Fruit fly (Drosophila melanogaster) whole organism, embryonic: Measurements from ENCODE around the gene mfr.

Experiments
- B-H1 ChIP-seq: fragments of 200-800 bp; sonication (Bioruptor generic); IDR thresholded peaks from 3 replicates; pipeline ENCODE4 v1.3.6; 2022; ENCODE audit warnings: missing biosample characterization, missing genetic modification characterization
- Bteb2 ChIP-seq: fragments of 200-800 bp; sonication (Bioruptor generic); optimal IDR thresholded peaks from 2 replicates; lab custom pipeline; 2016; ENCODE audit warnings: missing biosample characterization, missing genetic modification characterization
- CG10979 ChIP-seq: fragments of 200-800 bp; sonication (Bioruptor generic); optimal IDR thresholded peaks from 2 replicates; lab custom pipeline; 2018; ENCODE audit warnings: missing biosample characterization, mild to moderate bottlenecking, missing genetic modification characterization, moderate library complexity
- CG11085 ChIP-seq: fragments of 200-800 bp; sonication (Bioruptor generic); IDR thresholded peaks from 2 replicates; pipeline ENCODE4 v1.3.6; 2022; ENCODE audit warnings: missing biosample characterization, missing genetic modification characterization
- CG11560 ChIP-seq: fragments of 200-800 bp; sonication (Bioruptor generic); IDR thresholded peaks from 3 replicates; pipeline ENCODE4 v1.3.6; 2022; ENCODE audit warnings: missing biosample characterization, missing genetic modification characterization
- CG11723 ChIP-seq: fragments of 200-800 bp; sonication (Bioruptor generic); optimal IDR thresholded peaks from 2 replicates; lab custom pipeline; 2017; ENCODE audit warnings: missing biosample characterization, mild to moderate bottlenecking, missing genetic modification characterization
- CG12744 ChIP-seq: fragments of 200-800 bp; sonication (Bioruptor generic); optimal IDR thresholded peaks from 2 replicates; lab custom pipeline; 2016; ENCODE audit warnings: missing biosample characterization, missing genetic modification characterization
- CG13287 ChIP-seq: fragments of 200-800 bp; sonication (Bioruptor generic); IDR thresholded peaks from 2 replicates; pipeline ENCODE4 v1.3.6; 2022; ENCODE audit warnings: missing biosample characterization, missing genetic modification characterization; ENCODE audit not compliant: partially characterized antibody
- CG14860 ChIP-seq: fragments of 200-800 bp; sonication (Bioruptor generic); IDR thresholded peaks from 3 replicates; pipeline ENCODE4 v1.3.6; 2022; ENCODE audit warnings: missing biosample characterization, missing genetic modification characterization; ENCODE audit not compliant: partially characterized antibody
- CG17829 ChIP-seq: fragments of 200-800 bp; optimal IDR thresholded peaks from 2 replicates; lab custom pipeline; 2019; ENCODE audit warnings: missing biosample characterization, mild to moderate bottlenecking, missing genetic modification characterization, moderate library complexity
- CG2116 ChIP-seq: fragments of 200-800 bp; sonication (Bioruptor generic); optimal IDR thresholded peaks from 3 replicates; lab custom pipeline; 2018; ENCODE audit warnings: missing biosample characterization, mild to moderate bottlenecking, missing genetic modification characterization
- CG2199 ChIP-seq: fragments of 200-800 bp; sonication (Bioruptor generic); IDR thresholded peaks from 3 replicates; pipeline ENCODE4 v1.3.6; 2022; ENCODE audit warnings: missing biosample characterization, missing genetic modification characterization
- CG2875 ChIP-seq: fragments of 200-800 bp; sonication (Bioruptor generic); optimal IDR thresholded peaks from 2 replicates; lab custom pipeline; 2017; ENCODE audit warnings: missing biosample characterization, mild to moderate bottlenecking, missing genetic modification characterization, missing genetic modification reagents
- CG2889 ChIP-seq: fragments of 200-800 bp; sonication (Bioruptor generic); IDR thresholded peaks from 3 replicates; pipeline ENCODE4 v1.3.6; 2022; ENCODE audit warnings: missing biosample characterization, missing genetic modification characterization
- CG30431 ChIP-seq: fragments of 200-800 bp; sonication (Bioruptor generic); optimal IDR thresholded peaks from 2 replicates; lab custom pipeline; 2017; ENCODE audit warnings: missing biosample characterization, missing genetic modification characterization
- CG31224 ChIP-seq: fragments of 200-800 bp; sonication (Bioruptor generic); IDR thresholded peaks from 2 replicates; pipeline ENCODE4 v1.3.6; 2022; ENCODE audit warnings: missing biosample characterization, missing genetic modification characterization
- CG31365 ChIP-seq: fragments of 200-800 bp; sonication (Bioruptor generic); optimal IDR thresholded peaks from 2 replicates; lab custom pipeline; 2018; ENCODE audit warnings: missing biosample characterization, mild to moderate bottlenecking, missing genetic modification characterization
- CG34224 ChIP-seq: fragments of 200-800 bp; sonication (Bioruptor generic); IDR thresholded peaks from 3 replicates; pipeline ENCODE4 v1.3.6; 2022; ENCODE audit warnings: missing biosample characterization, missing genetic modification characterization; ENCODE audit not compliant: partially characterized antibody
- CG34422 ChIP-seq: fragments of 200-800 bp; sonication (Bioruptor generic); IDR thresholded peaks from 3 replicates; pipeline ENCODE4 v1.3.6; 2022; ENCODE audit warnings: missing biosample characterization, missing genetic modification characterization
- CG42726 ChIP-seq: fragments of 200-800 bp; sonication (Bioruptor generic); IDR thresholded peaks from 2 replicates; pipeline ENCODE4 v1.3.6; 2022; ENCODE audit warnings: missing biosample characterization, missing genetic modification characterization; ENCODE audit not compliant: partially characterized antibody
- CG4617 ChIP-seq: fragments of 200-800 bp; sonication (Bioruptor generic); optimal IDR thresholded peaks from 3 replicates; lab custom pipeline; 2016; ENCODE audit warnings: missing biosample characterization, missing genetic modification characterization, borderline replicate concordance
- CG7839 ChIP-seq: fragments of 200-800 bp; sonication (Bioruptor generic); optimal IDR thresholded peaks from 3 replicates; lab custom pipeline; 2018; ENCODE audit warnings: missing biosample characterization, mild to moderate bottlenecking, missing genetic modification characterization, moderate library complexity
- CG9609 ChIP-seq: fragments of 200-800 bp; sonication (Bioruptor generic); optimal IDR thresholded peaks from 3 replicates; lab custom pipeline; 2016; ENCODE audit warnings: missing biosample characterization, missing genetic modification characterization
- CG9817 ChIP-seq: fragments of 200-800 bp; sonication (Bioruptor generic); optimal IDR thresholded peaks from 2 replicates; lab custom pipeline; 2018; ENCODE audit warnings: missing biosample characterization, mild to moderate bottlenecking, missing genetic modification characterization, moderate library complexity
- CG9876 ChIP-seq: fragments of 200-800 bp; sonication (Bioruptor generic); optimal IDR thresholded peaks from 2 replicates; lab custom pipeline; 2016; ENCODE audit warnings: missing biosample characterization, missing genetic modification characterization
- CG9932 ChIP-seq: fragments of 200-800 bp; sonication (Bioruptor generic); IDR thresholded peaks from 2 replicates; pipeline ENCODE4 v1.3.6; 2022; ENCODE audit warnings: missing biosample characterization, missing genetic modification characterization
- Doc3 ChIP-seq: fragments of 200-800 bp; sonication (Bioruptor generic); IDR thresholded peaks from 3 replicates; pipeline ENCODE4 v1.3.6; 2022; ENCODE audit warnings: missing biosample characterization, missing genetic modification characterization; ENCODE audit not compliant: partially characterized antibody
- Elba2 ChIP-seq: fragments of 200-800 bp; sonication (Bioruptor generic); optimal IDR thresholded peaks from 3 replicates; lab custom pipeline; 2016; ENCODE audit warnings: missing biosample characterization, missing genetic modification characterization
- HHEX ChIP-seq: fragments of 200-800 bp; sonication (Bioruptor generic); optimal IDR thresholded peaks from 3 replicates; lab custom pipeline; 2017; ENCODE audit warnings: missing biosample characterization, mild to moderate bottlenecking, missing genetic modification characterization, missing genetic modification reagents
- HLH4C ChIP-seq: fragments of 200-800 bp; sonication (Bioruptor generic); IDR thresholded peaks from 3 replicates; pipeline ENCODE4 v1.3.6; 2022; ENCODE audit warnings: missing biosample characterization, missing genetic modification characterization; ENCODE audit not compliant: partially characterized antibody
- Hr78 ChIP-seq, 2 experiments: fragments of 200-800 bp in 1 of 2; fragments of >200 bp in 1 of 2; sonication (Bioruptor generic) in 1 of 2; optimal IDR thresholded peaks; 2 replicates each; lab custom pipeline; 2017 to 2019; ENCODE audit warnings: missing biosample characterization in 2 of 2, missing genetic modification characterization in 2 of 2, mild to moderate bottlenecking in 1 of 2, moderate library complexity in 1 of 2
- Mes4 ChIP-seq: fragments of 200-800 bp; sonication (Bioruptor generic); optimal IDR thresholded peaks from 2 replicates; lab custom pipeline; 2016; ENCODE audit warnings: missing biosample characterization, missing genetic modification characterization
- NfI ChIP-seq: fragments of 200-800 bp; sonication (Bioruptor generic); optimal IDR thresholded peaks from 3 replicates; lab custom pipeline; 2018; ENCODE audit warnings: missing biosample characterization, mild to moderate bottlenecking, missing genetic modification characterization, moderate library complexity
- Poxn ChIP-seq: fragments of 200-800 bp; sonication (Bioruptor generic); IDR thresholded peaks from 2 replicates; pipeline ENCODE4 v1.3.6; 2022; ENCODE audit warnings: missing biosample characterization, missing genetic modification characterization
- Rfx ChIP-seq: fragments of 200-800 bp; sonication (Bioruptor generic); IDR thresholded peaks from 2 replicates; pipeline ENCODE4 v1.3.6; 2022; ENCODE audit warnings: missing biosample characterization, missing genetic modification characterization
- Tbp ChIP-seq: fragments of >200 bp; optimal IDR thresholded peaks from 2 replicates; lab custom pipeline; 2018; ENCODE audit warnings: missing biosample characterization, missing genetic modification characterization
- fu2 ChIP-seq: fragments of 200-800 bp; sonication (Bioruptor generic); optimal IDR thresholded peaks from 2 replicates; lab custom pipeline; 2016; ENCODE audit warnings: missing biosample characterization, missing genetic modification characterization
- gcm ChIP-seq: fragments of 200-800 bp; sonication (Bioruptor generic); optimal IDR thresholded peaks from 2 replicates; lab custom pipeline; 2019; ENCODE audit warnings: missing biosample characterization, mild to moderate bottlenecking, missing genetic modification characterization, moderate library complexity
- gem ChIP-seq: fragments of 200-800 bp; sonication (Bioruptor generic); optimal IDR thresholded peaks from 2 replicates; lab custom pipeline; 2019; ENCODE audit warnings: missing biosample characterization, mild to moderate bottlenecking, missing genetic modification characterization, moderate library complexity
- gfzf ChIP-seq: fragments of 200-800 bp; sonication (Bioruptor generic); optimal IDR thresholded peaks from 2 replicates; lab custom pipeline; 2016; ENCODE audit warnings: missing biosample characterization, mild to moderate bottlenecking, missing genetic modification characterization, moderate library complexity
- grau ChIP-seq: fragments of 200-800 bp; optimal IDR thresholded peaks from 3 replicates; lab custom pipeline; 2019; ENCODE audit warnings: missing biosample characterization, mild to moderate bottlenecking, missing genetic modification characterization, moderate library complexity
- gro ChIP-seq: fragments of 200-800 bp; sonication (Bioruptor generic); optimal IDR thresholded peaks from 2 replicates; lab custom pipeline; 2016; ENCODE audit warnings: missing biosample characterization, missing genetic modification characterization
- hkb ChIP-seq, 2 experiments: fragments of 200-800 bp in 1 of 2; fragments of >200 bp in 1 of 2; sonication (Bioruptor generic) in 1 of 2; IDR thresholded peaks in 1 of 2; optimal IDR thresholded peaks in 1 of 2; 2 replicates each; pipeline versions ENCODE4 v1.3.6 to Lab custom; 2017 to 2022; ENCODE audit warnings: missing biosample characterization in 1 of 2, missing genetic modification characterization in 1 of 2
- nmo ChIP-seq: fragments of 200-800 bp; sonication (Bioruptor generic); optimal IDR thresholded peaks from 2 replicates; lab custom pipeline; 2018; ENCODE audit warnings: missing biosample characterization, mild to moderate bottlenecking, missing genetic modification characterization, moderate library complexity
- p53 ChIP-seq: fragments of 200-800 bp; sonication (Bioruptor generic); optimal IDR thresholded peaks from 2 replicates; lab custom pipeline; 2016; ENCODE audit warnings: missing biosample characterization, missing genetic modification characterization
- psq ChIP-seq: fragments of 200-800 bp; sonication (Bioruptor generic); optimal IDR thresholded peaks from 2 replicates; lab custom pipeline; 2017; ENCODE audit warnings: missing biosample characterization, missing genetic modification characterization
- scrt ChIP-seq: fragments of 200-800 bp; sonication (Bioruptor generic); optimal IDR thresholded peaks from 2 replicates; lab custom pipeline; 2018; ENCODE audit warnings: missing biosample characterization, mild to moderate bottlenecking, missing genetic modification characterization, moderate library complexity
- slbo ChIP-seq: fragments of 200-800 bp; sonication (Bioruptor generic); IDR thresholded peaks from 2 replicates; pipeline ENCODE4 v1.3.6; 2022; ENCODE audit warnings: missing biosample characterization, missing genetic modification characterization
- tx ChIP-seq: fragments of 200-800 bp; sonication (Bioruptor generic); optimal IDR thresholded peaks from 2 replicates; lab custom pipeline; 2016; ENCODE audit warnings: missing biosample characterization, missing genetic modification characterization

mfr gene

DNA sequence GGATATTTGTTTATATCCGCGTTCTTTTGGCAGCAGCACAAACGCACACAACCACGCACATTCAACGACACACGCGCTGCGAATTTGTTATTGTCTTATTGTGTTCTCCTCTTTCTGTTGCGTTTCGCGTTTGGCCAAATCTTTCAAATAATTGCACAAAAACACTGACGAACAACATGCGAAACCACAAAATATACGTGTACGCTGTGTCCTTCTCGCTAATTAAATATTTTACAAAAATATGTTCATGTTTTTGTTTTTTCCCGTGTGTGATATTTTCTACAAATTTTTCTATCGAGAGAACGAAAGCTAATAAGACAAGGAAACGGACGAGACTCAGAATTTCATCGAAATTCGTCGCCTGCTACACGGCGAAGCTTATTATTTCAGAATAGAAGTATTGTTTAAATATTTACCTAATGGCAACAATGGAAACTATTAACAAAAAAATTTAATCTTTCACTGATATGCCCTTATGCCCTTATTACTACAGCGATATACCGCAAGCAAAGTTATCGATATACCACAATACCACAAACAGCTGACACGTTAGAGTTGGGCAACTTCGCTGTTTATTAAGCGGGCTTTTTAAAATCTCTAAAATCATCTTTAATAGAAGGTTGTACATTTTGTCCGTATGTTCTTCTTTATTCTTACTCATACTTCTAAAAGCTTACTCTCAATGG, 41.6 kb upstream of the mfr start, which contains the start of the genes CG43783 and orb2 (continued):
- no peak for TF ChIP-seq p53 (GFP tag; lab: Kevin White, UChicago)
- TF ChIP-seq HHEX (GFP tag; lab: Kevin White, UChicago): no peak
- no peak for TF ChIP-seq CG7839 (tag; lab: Kevin White, UChicago)
- no peak for TF ChIP-seq CG42726 (GFP tag; lab: Robert Waterston, UW)
- no peak for TF ChIP-seq hkb (optimal IDR thresholded peaks at IDR 0.05; lab: Kevin White, UChicago)
- no peak for TF ChIP-seq hkb (GFP tag; IDR thresholded peaks at IDR 0.05; lab: Robert Waterston, UW)
- no peak for TF ChIP-seq CG12744 (GFP tag; lab: Kevin White, UChicago)
- no peak for TF ChIP-seq CG11723
- TF ChIP-seq CG31365 (tag; lab: Kevin White, UChicago): no peak
- TF ChIP-seq Rfx (GFP tag; lab: Robert Waterston, UW): no peak
- peak; percentile 56; the same call in 2 of the 3 replicates for TF ChIP-seq CG14860 (GFP tag; lab: Robert Waterston, UW)
- peak; percentile 77 for TF ChIP-seq HLH4C (GFP tag; lab: Robert Waterston, UW)
- TF ChIP-seq CG2875 (GFP tag; lab: Kevin White, UChicago): no peak
- peak; percentile 69 for TF ChIP-seq CG13287
- peak; percentile 4 for TF ChIP-seq gro (GFP tag; lab: Kevin White, UChicago)
- no peak for TF ChIP-seq B-H1
- peak; percentile 77 for TF ChIP-seq CG34224 (GFP tag; lab: Robert Waterston, UW)
- no peak for TF ChIP-seq tx
- no peak for TF ChIP-seq CG30431
- TF ChIP-seq grau (tag; lab: Kevin White, UChicago): no peak
- TF ChIP-seq CG2199 (GFP tag; lab: Robert Waterston, UW): no peak
- no peak for TF ChIP-seq CG9876 (GFP tag; lab: Kevin White, UChicago)
- no peak for TF ChIP-seq CG31224
- TF ChIP-seq CG9932 (GFP tag; lab: Robert Waterston, UW): no peak
- no peak for TF ChIP-seq Hr78 (GFP tag; optimal IDR thresholded peaks at IDR 0.05; lab: Kevin White, UChicago)
- no peak for TF ChIP-seq CG9609 (GFP tag; lab: Kevin White, UChicago)
- TF ChIP-seq Bteb2 (GFP tag; lab: Kevin White, UChicago): no peak
- TF ChIP-seq fu2 (GFP tag; lab: Kevin White, UChicago): no peak
- TF ChIP-seq CG34422 (GFP tag; lab: Robert Waterston, UW): no peak
- TF ChIP-seq CG17829 (tag; lab: Kevin White, UChicago): no peak
- TF ChIP-seq CG9817 (tag; lab: Kevin White, UChicago): no peak
- no peak for TF ChIP-seq slbo (GFP tag; lab: Robert Waterston, UW)
- no peak for TF ChIP-seq psq
- no peak for TF ChIP-seq Mes4 (GFP tag; lab: Kevin White, UChicago)
- peak; percentile 33; the same call in 1 of the 3 replicates for TF ChIP-seq Doc3 (GFP tag; lab: Robert Waterston, UW)
- TF ChIP-seq gem: no peak
- TF ChIP-seq Elba2 (GFP tag; lab: Kevin White, UChicago): no peak
- no peak for TF ChIP-seq scrt (GFP tag; lab: Kevin White, UChicago)
- no peak for TF ChIP-seq nmo (GFP tag; lab: Kevin White, UChicago)
- no peak for TF ChIP-seq gcm (GFP tag; lab: Kevin White, UChicago)
- no peak for TF ChIP-seq CG10979 (tag; lab: Kevin White, UChicago)
- TF ChIP-seq CG11085 (GFP tag; lab: Robert Waterston, UW): no peak
- no peak for TF ChIP-seq Tbp
- TF ChIP-seq CG2889 (GFP tag; lab: Robert Waterston, UW): no peak
- TF ChIP-seq CG11560 (tag; lab: Robert Waterston, UW): no peak
- peak; percentile 72 for TF ChIP-seq CG2116
- TF ChIP-seq gfzf (GFP tag; lab: Kevin White, UChicago): peak; percentile 13
- TF ChIP-seq CG4617 (GFP tag; lab: Kevin White, UChicago): peak; percentile 32
- TF ChIP-seq NfI (GFP tag; lab: Kevin White, UChicago): no peak
- no peak for TF ChIP-seq Poxn
